Worm (Caenorhabditis elegans) whole organism, midembryonic: ENCODE measurements around the gene glb-13.

Experiments used
- ref-1 ChIP-seq: fragments of 200-800 bp; sonication (Bioruptor generic); conservative IDR thresholded peaks from 2 replicates; pipeline ENCODE4 v1.3.6; 2022; ENCODE audit warnings: missing genetic modification reagents, missing genetic modification characterization, missing compliant biosample characterization
- ztf-23 ChIP-seq: fragments of 200-800 bp; sonication (Bioruptor generic); IDR thresholded peaks from 2 replicates; pipeline ENCODE4 v1.3.6; 2022; ENCODE audit warnings: missing genetic modification reagents, missing genetic modification characterization, missing compliant biosample characterization
- ztf-29 ChIP-seq: fragments of 200-800 bp; sonication (Bioruptor generic); IDR thresholded peaks from 2 replicates; pipeline ENCODE4 v1.3.6; 2022; ENCODE audit warnings: missing genetic modification reagents, missing genetic modification characterization, missing compliant biosample characterization

ce11 chrX:12331795-12332194 is 46.4 kb downstream of the glb-13 start, which contains the start of gene srd-46:
- TF ChIP-seq ztf-29 (GFP tag; lab: Robert Waterston, UW) (no peak), ztf-23 (GFP tag; lab: Robert Waterston, UW) (no peak), ref-1 (no peak)
